Fruit fly (Drosophila melanogaster): ENCODE measurements around the gene Rubicon.
A peak's percentile ranks its signal among the peaks of the same experiment; 100 is the strongest.

DNA sequence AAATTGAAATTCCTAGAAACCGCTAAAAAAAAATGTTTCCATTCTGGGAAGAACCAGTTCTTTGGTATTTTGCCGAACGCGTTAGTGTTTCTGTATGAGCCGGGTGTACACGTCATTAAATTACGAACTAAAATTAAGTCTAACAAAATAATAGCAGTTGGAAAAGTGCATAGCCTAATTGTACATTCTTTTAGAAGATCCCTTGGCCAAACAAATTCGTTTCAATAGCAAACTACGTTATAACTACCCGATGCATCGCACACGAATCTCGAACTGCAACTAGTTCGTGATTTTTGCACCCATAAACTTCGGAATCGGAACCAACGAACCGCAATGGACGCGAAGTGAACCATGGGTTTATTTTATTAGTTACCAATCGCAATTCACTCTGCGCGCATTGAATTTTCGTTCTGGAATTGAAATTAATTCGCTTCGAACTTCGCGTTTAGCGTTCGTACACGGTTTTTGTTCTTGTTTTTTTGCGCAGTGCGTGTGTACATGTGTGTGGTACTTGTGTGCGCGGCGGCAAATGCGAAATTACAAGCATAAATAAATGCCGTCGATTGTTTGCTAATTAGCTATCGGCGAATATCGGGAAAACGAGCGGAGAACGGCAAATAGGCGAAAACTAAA is 4.4 kb downstream of the Rubicon start, which contains the start of gene CAH3:
- TF ChIP-seq dysf (GFP tag; IDR thresholded peaks at IDR 0.05) = peak; percentile 94
- no peak; the same call in 1 of the 2 replicates for TF ChIP-seq GATAe (GFP tag; conservative IDR thresholded peaks at IDR 0.05)
- peak; percentile 64; the same call in 2 of the 3 replicates for TF ChIP-seq sr (GFP tag; IDR thresholded peaks at IDR 0.05)
- TF ChIP-seq Lhr (GFP tag; optimal IDR thresholded peaks at IDR 0.05) = peak; percentile 77
